Fruit fly (Drosophila melanogaster) whole organism, embryonic: ENCODE results near the gene CG31551.
A peak's percentile ranks its signal among the peaks of the same experiment; 100 is the strongest.

Experiments used
- Atf6 ChIP-seq: fragments of 200-800 bp; sonication (Bioruptor generic); IDR thresholded peaks from 2 replicates; pipeline ENCODE4 v1.3.6; 2022; ENCODE audit warnings: missing biosample characterization, missing genetic modification characterization
- B-H2 ChIP-seq: fragments of 200-800 bp; sonication (Bioruptor generic); optimal IDR thresholded peaks from 2 replicates; lab custom pipeline; 2018; ENCODE audit warnings: missing biosample characterization, mild to moderate bottlenecking, missing genetic modification characterization
- Bgb ChIP-seq: fragments of 200-800 bp; sonication (Bioruptor generic); IDR thresholded peaks from 2 replicates; pipeline ENCODE4 v1.3.6; 2022; ENCODE audit warnings: missing biosample characterization, missing genetic modification characterization; ENCODE audit not compliant: partially characterized antibody
- CG10366 ChIP-seq: fragments of 200-800 bp; sonication (Bioruptor generic); IDR thresholded peaks from 2 replicates; pipeline ENCODE4 v1.3.6; 2022; ENCODE audit warnings: missing biosample characterization, missing genetic modification characterization
- CG10431 ChIP-seq: fragments of 200-800 bp; sonication (Bioruptor generic); optimal IDR thresholded peaks from 3 replicates; lab custom pipeline; 2018; ENCODE audit warnings: missing biosample characterization, mild to moderate bottlenecking, missing genetic modification characterization
- CG10565 ChIP-seq: fragments of 200-800 bp; sonication (Bioruptor generic); optimal IDR thresholded peaks from 3 replicates; lab custom pipeline; 2016; ENCODE audit warnings: missing biosample characterization, mild to moderate bottlenecking, missing genetic modification characterization
- CG13296 ChIP-seq: fragments of 200-800 bp; sonication (Bioruptor generic); optimal IDR thresholded peaks from 3 replicates; lab custom pipeline; 2018; ENCODE audit warnings: missing biosample characterization, mild to moderate bottlenecking, missing genetic modification characterization
- CG1529 ChIP-seq: fragments of 200-800 bp; sonication (Bioruptor generic); optimal IDR thresholded peaks from 3 replicates; lab custom pipeline; 2018; ENCODE audit warnings: missing biosample characterization, missing genetic modification characterization
- CG15479 ChIP-seq: fragments of 200-800 bp; sonication (Bioruptor generic); optimal IDR thresholded peaks from 3 replicates; lab custom pipeline; 2019; ENCODE audit warnings: missing biosample characterization, mild to moderate bottlenecking, missing genetic modification characterization, moderate library complexity
- CG15601 ChIP-seq: fragments of 200-800 bp; sonication (Bioruptor generic); optimal IDR thresholded peaks from 3 replicates; lab custom pipeline; 2019; ENCODE audit warnings: missing biosample characterization, mild to moderate bottlenecking, missing genetic modification characterization, moderate library complexity
- CG16813 ChIP-seq: fragments of 200-800 bp; sonication (Bioruptor generic); IDR thresholded peaks from 3 replicates; pipeline ENCODE4 v1.3.6; 2022; ENCODE audit warnings: missing biosample characterization, missing genetic modification characterization; ENCODE audit not compliant: partially characterized antibody
- CG17802 ChIP-seq: fragments of 200-800 bp; sonication (Bioruptor generic); optimal IDR thresholded peaks from 2 replicates; lab custom pipeline; 2018; ENCODE audit warnings: missing biosample characterization, mild to moderate bottlenecking, missing genetic modification characterization, moderate library complexity
- CG2116 ChIP-seq: fragments of 200-800 bp; sonication (Bioruptor generic); optimal IDR thresholded peaks from 3 replicates; lab custom pipeline; 2018; ENCODE audit warnings: missing biosample characterization, mild to moderate bottlenecking, missing genetic modification characterization
- CG2202 ChIP-seq: fragments of 200-800 bp; sonication (Bioruptor generic); optimal IDR thresholded peaks from 2 replicates; lab custom pipeline; 2018; ENCODE audit warnings: missing biosample characterization, mild to moderate bottlenecking, missing genetic modification characterization
- CG2875 ChIP-seq: fragments of 200-800 bp; sonication (Bioruptor generic); optimal IDR thresholded peaks from 2 replicates; lab custom pipeline; 2017; ENCODE audit warnings: missing biosample characterization, mild to moderate bottlenecking, missing genetic modification characterization, missing genetic modification reagents
- CG3726 ChIP-seq: fragments of 200-800 bp; sonication (Bioruptor generic); IDR thresholded peaks from 3 replicates; pipeline ENCODE4, ENCODE4 v1.3.6; 2022; ENCODE audit warnings: missing biosample characterization, missing genetic modification characterization
- CG3847 ChIP-seq: fragments of 200-800 bp; sonication (Bioruptor generic); IDR thresholded peaks from 2 replicates; pipeline ENCODE4 v1.3.6; 2022; ENCODE audit warnings: missing biosample characterization, missing genetic modification characterization
- CG4617 ChIP-seq: fragments of 200-800 bp; sonication (Bioruptor generic); optimal IDR thresholded peaks from 3 replicates; lab custom pipeline; 2016; ENCODE audit warnings: missing biosample characterization, missing genetic modification characterization, borderline replicate concordance
- CG4854 ChIP-seq: fragments of 200-800 bp; sonication (Bioruptor generic); optimal IDR thresholded peaks from 2 replicates; lab custom pipeline; 2016; ENCODE audit warnings: missing biosample characterization, missing genetic modification characterization, inconsistent platforms
- CG6791 ChIP-seq: fragments of 200-800 bp; sonication (Bioruptor generic); IDR thresholded peaks from 3 replicates; pipeline ENCODE4 v1.3.6; 2022; ENCODE audit warnings: missing biosample characterization, missing genetic modification characterization; ENCODE audit not compliant: partially characterized antibody
- CG8765 ChIP-seq: fragments of 200-800 bp; sonication (Bioruptor generic); IDR thresholded peaks from 2 replicates; pipeline ENCODE4 v1.3.6; 2022; ENCODE audit warnings: missing biosample characterization, missing genetic modification characterization
- D19A ChIP-seq: fragments of 200-800 bp; optimal IDR thresholded peaks from 3 replicates; lab custom pipeline; 2019; ENCODE audit warnings: missing biosample characterization, mild to moderate bottlenecking, missing genetic modification characterization, moderate library complexity
- Doc3 ChIP-seq: fragments of 200-800 bp; sonication (Bioruptor generic); IDR thresholded peaks from 3 replicates; pipeline ENCODE4 v1.3.6; 2022; ENCODE audit warnings: missing biosample characterization, missing genetic modification characterization; ENCODE audit not compliant: partially characterized antibody
- Hr78 ChIP-seq, 2 experiments: fragments of 200-800 bp in 1 of 2; fragments of >200 bp in 1 of 2; sonication (Bioruptor generic) in 1 of 2; optimal IDR thresholded peaks; 2 replicates each; lab custom pipeline; 2017 to 2019; ENCODE audit warnings: missing biosample characterization in 2 of 2, missing genetic modification characterization in 2 of 2, mild to moderate bottlenecking in 1 of 2, moderate library complexity in 1 of 2
- Lpt ChIP-seq: fragments of >200 bp; optimal IDR thresholded peaks from 2 replicates; lab custom pipeline; 2018; ENCODE audit warnings: missing biosample characterization, missing genetic modification characterization
- Nf-YA ChIP-seq: fragments of 200-800 bp; sonication (Bioruptor generic); IDR thresholded peaks from 2 replicates; pipeline ENCODE4 v1.3.6; 2022; ENCODE audit warnings: missing biosample characterization, missing genetic modification characterization
- Optix ChIP-seq: fragments of 200-800 bp; sonication (Bioruptor generic); IDR thresholded peaks from 3 replicates; pipeline ENCODE4 v1.3.6; 2022; ENCODE audit warnings: missing biosample characterization, missing genetic modification characterization
- Ssrp ChIP-seq: fragments of 200-800 bp; sonication (Bioruptor generic); optimal IDR thresholded peaks from 2 replicates; lab custom pipeline; 2018; ENCODE audit warnings: missing biosample characterization, mild to moderate bottlenecking, missing genetic modification characterization, moderate library complexity
- Vsx1 ChIP-seq: fragments of 200-800 bp; sonication (Bioruptor generic); optimal IDR thresholded peaks from 2 replicates; lab custom pipeline; 2017; ENCODE audit warnings: missing biosample characterization, mild to moderate bottlenecking, missing genetic modification characterization, missing genetic modification reagents
- Xrp1 ChIP-seq: fragments of 200-800 bp; sonication (Bioruptor generic); IDR thresholded peaks from 2 replicates; pipeline ENCODE4 v1.3.6; 2022; ENCODE audit warnings: missing biosample characterization, missing genetic modification characterization
- chif ChIP-seq, 2 experiments: fragments of 200-800 bp; sonication (Bioruptor generic); optimal IDR thresholded peaks; 3 replicates each; lab custom pipeline; 2016; ENCODE audit warnings: missing biosample characterization in 2 of 2, missing genetic modification characterization in 2 of 2
- chm ChIP-seq: fragments of 200-800 bp; sonication (Bioruptor generic); IDR thresholded peaks from 2 replicates; pipeline ENCODE4 v1.3.6; 2022; ENCODE audit warnings: missing biosample characterization, missing genetic modification characterization
- dm ChIP-seq: fragments of 200-800 bp; sonication (Bioruptor generic); optimal IDR thresholded peaks from 3 replicates; lab custom pipeline; 2016; ENCODE audit warnings: missing biosample characterization, missing genetic modification characterization
- ewg ChIP-seq: fragments of 200-800 bp; sonication (Bioruptor generic); optimal IDR thresholded peaks from 3 replicates; lab custom pipeline; 2017; ENCODE audit warnings: mild to moderate bottlenecking, missing biosample characterization, missing genetic modification reagents, missing genetic modification characterization
- ham ChIP-seq: fragments of 200-800 bp; sonication (Bioruptor generic); IDR thresholded peaks from 2 replicates; pipeline ENCODE4 v1.3.6; 2022; ENCODE audit warnings: missing biosample characterization, missing genetic modification characterization
- lab ChIP-seq: fragments of 200-800 bp; sonication (Bioruptor generic); optimal IDR thresholded peaks from 3 replicates; lab custom pipeline; 2017; ENCODE audit warnings: missing biosample characterization, missing genetic modification characterization, mild to moderate bottlenecking, moderate library complexity, missing genetic modification reagents
- nau ChIP-seq: fragments of 200-800 bp; sonication (Bioruptor generic); optimal IDR thresholded peaks from 3 replicates; lab custom pipeline; 2017; ENCODE audit warnings: missing biosample characterization, mild to moderate bottlenecking, missing genetic modification characterization, missing genetic modification reagents
- pan ChIP-seq, 4 experiments: fragments of >200 bp in 3 of 4; fragments of 200-800 bp in 1 of 4; sonication (Bioruptor generic) in 1 of 4; optimal IDR thresholded peaks in 3 of 4; IDR thresholded peaks in 1 of 4; 2 replicates each; pipeline versions ENCODE4 v1.3.6 to Lab custom; 2017 to 2022; ENCODE audit warnings: missing biosample characterization in 2 of 4, missing genetic modification characterization in 2 of 4, mixed read lengths in 1 of 4
- pb ChIP-seq: fragments of 200-800 bp; sonication (Bioruptor generic); optimal IDR thresholded peaks from 3 replicates; lab custom pipeline; 2016; ENCODE audit warnings: missing biosample characterization, missing genetic modification characterization
- rib ChIP-seq: fragments of 200-800 bp; sonication (Bioruptor generic); IDR thresholded peaks from 2 replicates; pipeline ENCODE4 v1.3.6; 2022; ENCODE audit warnings: missing biosample characterization, missing genetic modification characterization
- slou ChIP-seq: fragments of 200-800 bp; sonication (Bioruptor generic); optimal IDR thresholded peaks from 3 replicates; lab custom pipeline; 2016; ENCODE audit warnings: missing biosample characterization, missing genetic modification characterization
- sug ChIP-seq: fragments of 200-800 bp; optimal IDR thresholded peaks from 2 replicates; lab custom pipeline; 2019; ENCODE audit warnings: missing biosample characterization, mild to moderate bottlenecking, missing genetic modification characterization, moderate library complexity
- ttk ChIP-seq: fragments of 200-800 bp; sonication (Bioruptor generic); IDR thresholded peaks from 2 replicates; pipeline ENCODE4 v2.1.2; 2022; ENCODE audit warnings: missing biosample characterization, missing genetic modification characterization
- unpg ChIP-seq: fragments of 200-800 bp; sonication (Bioruptor generic); optimal IDR thresholded peaks from 3 replicates; lab custom pipeline; 2018; ENCODE audit warnings: missing biosample characterization, mild to moderate bottlenecking, missing genetic modification characterization, moderate library complexity

Gene CG31551

dm6 chr3R:5633437-5633836, 5.8 kb downstream of the CG31551 start, which contains the start of gene CG12171 (continued):
- peak; percentile 16 for TF ChIP-seq sug (tag; lab: Kevin White, UChicago)
- no peak for TF ChIP-seq Optix (GFP tag; lab: Robert Waterston, UW)
- no peak for TF ChIP-seq CG4617 (GFP tag; lab: Kevin White, UChicago)
- peak; percentile 39; the same call in 1 of the 3 replicates for TF ChIP-seq CG16813 (GFP tag; lab: Robert Waterston, UW)
- peak; percentile 96 for TF ChIP-seq CG2116
- TF ChIP-seq CG13296: no peak
- TF ChIP-seq CG10565 (GFP tag; lab: Kevin White, UChicago): no peak
- TF ChIP-seq pb (GFP tag; lab: Kevin White, UChicago): no peak
- TF ChIP-seq Bgb: peak; percentile 42; the same call in 1 of the 2 replicates
- no peak for TF ChIP-seq chif (GFP tag; optimal IDR thresholded peaks at IDR 0.05; lab: Kevin White, UChicago)
- TF ChIP-seq D19A: no peak

- TF ChIP-seq CG2116: no peak
- no peak for TF ChIP-seq dm
- no peak for TF ChIP-seq chm (GFP tag; lab: Robert Waterston, UW)
- no peak for TF ChIP-seq CG2202 (tag; lab: Kevin White, UChicago)
- no peak for TF ChIP-seq Atf6 (GFP tag; lab: Robert Waterston, UW)
- TF ChIP-seq Lpt (GFP tag; lab: Kevin White, UChicago): no peak
- TF ChIP-seq Ssrp (tag; lab: Kevin White, UChicago): no peak
- TF ChIP-seq lab (GFP tag; lab: Kevin White, UChicago): no peak
- no peak for TF ChIP-seq CG16813 (GFP tag; lab: Robert Waterston, UW)
- TF ChIP-seq nau (GFP tag; lab: Kevin White, UChicago): no peak
- TF ChIP-seq CG10431 (GFP tag; lab: Kevin White, UChicago): no peak
- TF ChIP-seq ttk (GFP tag; lab: Robert Waterston, UW): no peak
- TF ChIP-seq, all 482 proteins: peak for 0
Measured at dm6 chr3R:5635524-5635923, 7.9 kb downstream of the CG31551 start, which contains the start of gene CG31546. Gene CG31546 (minus strand): TSS chr3R:5635624.

dm6 chr3R:5636519-5637430, 9.1 kb downstream of the CG31551 start, which contains the start of the genes CG31548 and CG12170:
Gene CG31548 (minus strand): TSS chr3R:5636852.
Gene CG12170 (plus strand): TSS chr3R:5637234.
- TF ChIP-seq CG6791 (GFP tag; lab: Robert Waterston, UW) (no peak), Ssrp (tag; lab: Kevin White, UChicago) (no peak), CG3726 (peak; percentile 19; the same call in 1 of the 3 replicates), CG2875 (GFP tag; lab: Kevin White, UChicago) (peak; percentile 18), Nf-YA (GFP tag; lab: Robert Waterston, UW) (no peak), CG15601 (tag; lab: Kevin White, UChicago) (peak; percentile 32), CG1529 (GFP tag; lab: Kevin White, UChicago) (no peak), CG15479 (GFP tag; lab: Kevin White, UChicago) (no peak), CG8765 (GFP tag; lab: Robert Waterston, UW) (no peak), CG4854 (GFP tag; lab: Kevin White, UChicago) (peak; percentile 11), ham (GFP tag; lab: Robert Waterston, UW) (no peak), rib (GFP tag; lab: Robert Waterston, UW) (no peak), D19A (peak; percentile 53), B-H2 (GFP tag; lab: Kevin White, UChicago) (no peak), Doc3 (no peak), Vsx1 (GFP tag; lab: Kevin White, UChicago) (no peak), CG3847 (GFP tag; lab: Robert Waterston, UW) (no peak), ewg (GFP tag; lab: Kevin White, UChicago) (peak; percentile 32), unpg (GFP tag; lab: Kevin White, UChicago) (peak; percentile 60), pan (optimal IDR thresholded peaks at IDR 0.05; lab: Kevin White, UChicago) (no peak), pan (GFP tag; optimal IDR thresholded peaks at IDR 0.05 in 1 of 2, IDR thresholded peaks at IDR 0.05 in 1 of 2) (peak in 1 of 2 experiments; percentile 48), CG10366 (GFP tag; lab: Robert Waterston, UW) (peak; percentile 40), CG17802 (tag; lab: Kevin White, UChicago) (no peak), slou (GFP tag; lab: Kevin White, UChicago) (no peak), Xrp1 (no peak), Hr78 (GFP tag; optimal IDR thresholded peaks at IDR 0.05; lab: Kevin White, UChicago) (no peak)
